Worm (Caenorhabditis elegans) whole organism, midembryonic: ENCODE data around the gene T01B7.13.

Experiments used
- flt-1 ChIP-seq: fragments of 200-800 bp; sonication (Bioruptor generic); IDR thresholded peaks from 2 replicates; pipeline ENCODE4 v1.3.6; 2022; ENCODE audit warnings: missing genetic modification characterization, missing compliant biosample characterization
- ztf-23 ChIP-seq: fragments of 200-800 bp; sonication (Bioruptor generic); IDR thresholded peaks from 2 replicates; pipeline ENCODE4 v1.3.6; 2022; ENCODE audit warnings: missing genetic modification reagents, missing genetic modification characterization, missing compliant biosample characterization
- ztf-29 ChIP-seq: fragments of 200-800 bp; sonication (Bioruptor generic); IDR thresholded peaks from 2 replicates; pipeline ENCODE4 v1.3.6; 2022; ENCODE audit warnings: missing genetic modification reagents, missing genetic modification characterization, missing compliant biosample characterization

DNA sequence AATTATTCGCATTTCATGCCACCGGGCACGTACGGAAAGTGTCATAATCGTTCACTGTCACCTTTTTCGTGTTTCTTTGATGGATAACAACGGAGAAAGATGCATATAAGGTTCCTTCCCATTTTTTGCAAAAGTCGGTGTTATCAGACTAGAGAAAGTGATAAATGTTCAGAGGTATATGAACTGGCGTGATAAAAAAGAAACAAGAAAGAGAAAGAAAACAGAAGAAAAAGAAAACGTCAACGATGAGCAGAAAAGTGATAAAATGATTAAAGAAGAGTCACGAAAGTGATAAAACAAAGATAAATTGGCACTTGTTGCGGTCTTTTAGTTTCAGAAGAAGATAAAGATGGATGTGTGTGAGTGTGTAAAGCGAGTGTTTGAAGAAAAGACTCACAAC lies 15.1 kb downstream of the T01B7.13 start:
- TF ChIP-seq ztf-29: no peak
- TF ChIP-seq flt-1 (GFP tag; lab: Robert Waterston, UW): no peak
- no peak for TF ChIP-seq ztf-23 (GFP tag; lab: Robert Waterston, UW)
